Worm (Caenorhabditis elegans): ENCODE measurements around the gene rabn-5.

The rabn-5 gene

DNA sequence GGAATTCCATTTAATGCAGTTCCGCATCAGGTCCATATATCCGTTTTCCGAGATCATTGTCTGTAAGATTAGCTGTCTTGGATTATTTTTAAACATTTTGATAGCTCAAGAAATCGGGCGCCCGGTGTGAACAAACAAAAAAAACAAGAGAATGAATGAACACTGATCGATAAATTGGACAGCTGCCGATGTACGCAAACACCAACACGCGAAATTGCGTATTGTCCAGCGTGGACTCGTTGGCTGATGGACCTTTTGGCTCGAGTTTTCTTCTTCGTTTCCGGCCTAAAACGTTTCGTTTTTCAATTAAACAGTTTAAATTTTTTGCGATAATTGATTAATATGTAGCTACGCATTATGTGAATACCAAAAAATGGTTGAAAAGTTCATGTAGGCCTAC, 41.7 kb downstream of the rabn-5 start, which contains the start of gene dpff-1:
dpff-1 (minus strand) TSS at position 288 of the 400 bp plus-strand sequence.
- no peak for TF ChIP-seq lin-13 (GFP tag; optimal IDR thresholded peaks at IDR 0.05)
- TF ChIP-seq nhr-237 (tag; optimal IDR thresholded peaks at IDR 0.05): no peak
- no peak for TF ChIP-seq ceh-16 (tag; optimal IDR thresholded peaks at IDR 0.05)
- no peak for TF ChIP-seq aly-2 (tag; optimal IDR thresholded peaks at IDR 0.05)
- no peak for TF ChIP-seq ceh-82 (tag; optimal IDR thresholded peaks at IDR 0.05)
- no peak for TF ChIP-seq nhr-6 (tag; optimal IDR thresholded peaks at IDR 0.05)
- peak; percentile 39 for TF ChIP-seq unc-55 (GFP tag; optimal IDR thresholded peaks at IDR 0.05)
- TF ChIP-seq C34F6.9 (tag; optimal IDR thresholded peaks at IDR 0.05): peak; percentile 37
- no peak for TF ChIP-seq nhr-21 (tag; optimal IDR thresholded peaks at IDR 0.05)
- TF ChIP-seq sma-3 (GFP tag; optimal IDR thresholded peaks at IDR 0.05): no peak
- peak; percentile 5 for TF ChIP-seq gmeb-1 (tag; optimal IDR thresholded peaks at IDR 0.05)
- TF ChIP-seq nhr-23 (tag; optimal IDR thresholded peaks at IDR 0.05): no peak
- TF ChIP-seq R02D3.7 (tag; optimal IDR thresholded peaks at IDR 0.05): no peak
- no peak for TF ChIP-seq nhr-11 (tag; optimal IDR thresholded peaks at IDR 0.05)
- peak; percentile 3 for TF ChIP-seq crh-2 (tag; optimal IDR thresholded peaks at IDR 0.05)
- TF ChIP-seq F13H6.1 (tag; optimal IDR thresholded peaks at IDR 0.05): peak; percentile 34
- TF ChIP-seq ama-1 (optimal IDR thresholded peaks at IDR 0.05): peak; percentile 21
- TF ChIP-seq nhr-10 (tag; optimal IDR thresholded peaks at IDR 0.05): no peak
- no peak for TF ChIP-seq ZK546.5 (tag; optimal IDR thresholded peaks at IDR 0.05)
- peak; percentile 39 for TF ChIP-seq nhr-129 (tag; optimal IDR thresholded peaks at IDR 0.05)
- no peak for TF ChIP-seq egl-27 (tag; optimal IDR thresholded peaks at IDR 0.05)
- no peak for TF ChIP-seq skn-1 (tag; optimal IDR thresholded peaks at IDR 0.05)
- no peak for TF ChIP-seq unc-39 (tag; optimal IDR thresholded peaks at IDR 0.05)
- TF ChIP-seq mab-5 (tag; optimal IDR thresholded peaks at IDR 0.05): no peak
- peak in 1 of 2 experiments; percentile 44 for TF ChIP-seq lsy-2 (tag; optimal IDR thresholded peaks at IDR 0.05)
- no peak for TF ChIP-seq peb-1 (tag; optimal IDR thresholded peaks at IDR 0.05)
- no peak for TF ChIP-seq nhr-25 (tag; optimal IDR thresholded peaks at IDR 0.05)
- TF ChIP-seq snpc-4 (tag; optimal IDR thresholded peaks at IDR 0.05): no peak
- TF ChIP-seq alr-1 (tag; optimal IDR thresholded peaks at IDR 0.05): no peak
- TF ChIP-seq nhr-12 (tag; optimal IDR thresholded peaks at IDR 0.05): no peak
- TF ChIP-seq ztf-1 (GFP tag; conservative IDR thresholded peaks at IDR 0.05): no peak
- no peak for TF ChIP-seq mbf-1 (tag; optimal IDR thresholded peaks at IDR 0.05)
- no peak for TF ChIP-seq dmd-4 (tag; optimal IDR thresholded peaks at IDR 0.05)

DNA sequence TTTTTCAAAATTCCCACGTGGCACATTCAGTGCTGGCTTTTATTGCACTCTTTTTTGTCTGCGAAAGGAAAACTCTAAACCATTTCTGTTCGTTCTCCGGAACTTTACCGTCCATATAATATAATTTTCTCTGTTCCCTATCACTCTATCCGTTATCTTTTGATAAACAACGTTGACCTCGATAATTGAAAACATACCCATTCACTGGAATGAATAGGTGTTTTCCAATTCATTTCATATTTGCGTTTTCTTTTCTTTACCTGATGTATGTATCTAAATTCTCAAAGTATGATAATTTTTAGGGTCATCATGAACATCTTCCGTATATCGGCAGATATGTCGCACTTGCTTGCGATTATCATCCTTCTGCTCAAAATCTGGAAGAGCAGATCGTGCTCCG, 42.4 kb downstream of the rabn-5 start, which contains the start of gene erd-2.2:
erd-2.2 (plus strand) TSS at position 301 of the 400 bp plus-strand sequence.
- TF ChIP-seq Y55F3AM.14 (GFP tag; optimal IDR thresholded peaks at IDR 0.05) (no peak), mab-5 (tag; optimal IDR thresholded peaks at IDR 0.05) (no peak), nhr-77 (tag; optimal IDR thresholded peaks at IDR 0.05) (no peak), nhr-12 (tag; optimal IDR thresholded peaks at IDR 0.05) (no peak), gmeb-1 (tag; optimal IDR thresholded peaks at IDR 0.05) (no peak), unc-55 (GFP tag; optimal IDR thresholded peaks at IDR 0.05) (no peak), ztf-1 (GFP tag; conservative IDR thresholded peaks at IDR 0.05) (no peak), mbf-1 (tag; optimal IDR thresholded peaks at IDR 0.05) (no peak), ZK546.5 (tag; optimal IDR thresholded peaks at IDR 0.05) (no peak), crh-2 (tag; optimal IDR thresholded peaks at IDR 0.05) (no peak), ama-1 (optimal IDR thresholded peaks at IDR 0.05) (no peak), ztf-11 (tag; optimal IDR thresholded peaks at IDR 0.05) (no peak), ztf-4 (tag; optimal IDR thresholded peaks at IDR 0.05) (no peak), nhr-10 (tag; optimal IDR thresholded peaks at IDR 0.05) (no peak), sma-9 (GFP tag; optimal IDR thresholded peaks at IDR 0.05) (no peak), sma-9 (tag; optimal IDR thresholded peaks at IDR 0.05) (no peak), blmp-1 (tag; optimal IDR thresholded peaks at IDR 0.05; ENCODE audit: insufficient read depth) (no peak), dmd-4 (tag; optimal IDR thresholded peaks at IDR 0.05) (no peak), nhr-237 (tag; optimal IDR thresholded peaks at IDR 0.05) (no peak), ceh-82 (tag; optimal IDR thresholded peaks at IDR 0.05) (no peak), nhr-21 (tag; optimal IDR thresholded peaks at IDR 0.05) (no peak)

DNA sequence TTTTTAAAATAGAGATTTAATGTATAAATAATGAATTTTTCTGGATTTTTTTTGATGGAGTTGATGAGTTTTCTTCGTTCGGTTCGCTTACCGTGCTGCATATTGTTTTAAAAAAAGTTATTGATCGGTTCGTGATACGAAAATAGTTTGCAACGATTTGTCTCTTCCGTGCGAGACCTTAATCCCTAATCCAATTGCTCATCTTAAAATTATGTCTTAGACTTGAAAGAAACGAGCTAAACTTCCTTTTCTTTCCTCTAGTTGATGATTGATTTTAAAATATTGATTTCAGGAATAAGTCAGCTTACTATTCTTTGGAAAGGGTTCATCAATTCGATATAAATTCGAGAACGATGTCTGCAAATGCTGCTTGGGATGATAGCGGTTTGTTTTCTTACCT, 44.1 kb downstream of the rabn-5 start, which contains the start of gene C28H8.3:
C28H8.3 (plus strand) TSS at position 293 of the 400 bp plus-strand sequence.
- no peak for TF ChIP-seq mab-5 (tag; optimal IDR thresholded peaks at IDR 0.05)
- no peak for TF ChIP-seq Y55F3AM.14 (GFP tag; optimal IDR thresholded peaks at IDR 0.05)
- no peak for TF ChIP-seq lin-11 (tag; optimal IDR thresholded peaks at IDR 0.05)
- TF ChIP-seq nhr-77 (tag; optimal IDR thresholded peaks at IDR 0.05): no peak
- TF ChIP-seq ceh-82 (tag; optimal IDR thresholded peaks at IDR 0.05): no peak
- TF ChIP-seq alr-1 (tag; optimal IDR thresholded peaks at IDR 0.05): no peak
- no peak for TF ChIP-seq nhr-23 (tag; optimal IDR thresholded peaks at IDR 0.05)
- TF ChIP-seq fos-1 (tag; optimal IDR thresholded peaks at IDR 0.05): no peak
- no peak for TF ChIP-seq mdl-1 (tag; optimal IDR thresholded peaks at IDR 0.05)
- TF ChIP-seq blmp-1 (tag; optimal IDR thresholded peaks at IDR 0.05; ENCODE audit: insufficient read depth): no peak
- TF ChIP-seq mbf-1 (tag; optimal IDR thresholded peaks at IDR 0.05): no peak
- TF ChIP-seq lin-13 (GFP tag; optimal IDR thresholded peaks at IDR 0.05): no peak
- TF ChIP-seq ztf-1 (GFP tag; conservative IDR thresholded peaks at IDR 0.05): no peak
- no peak for TF ChIP-seq nhr-12 (tag; optimal IDR thresholded peaks at IDR 0.05)
- TF ChIP-seq R02D3.7 (tag; optimal IDR thresholded peaks at IDR 0.05): no peak
- no peak for TF ChIP-seq unc-62 (GFP tag; optimal IDR thresholded peaks at IDR 0.05)
- no peak for TF ChIP-seq ceh-16 (tag; optimal IDR thresholded peaks at IDR 0.05)

Data from whole organism, L2 larva.